Worm (Caenorhabditis elegans): Measurements from ENCODE around the gene F56D5.6.

F56D5.6 gene

ce11 chrIV:9447209-9447608, 45.5 kb downstream of the F56D5.6 start, which contains the start of gene hsp-12.6 (continued):
- peak; percentile 79 for TF ChIP-seq lin-14 (GFP tag; optimal IDR thresholded peaks at IDR 0.05)
- TF ChIP-seq nhr-20 (tag; optimal IDR thresholded peaks at IDR 0.05) = no peak
- TF ChIP-seq C34B4.2 (tag; optimal IDR thresholded peaks at IDR 0.05) = no peak
- no peak for TF ChIP-seq F16B12.6 (tag; optimal IDR thresholded peaks at IDR 0.05)
- TF ChIP-seq fkh-8 (tag; optimal IDR thresholded peaks at IDR 0.05) = no peak
- no peak for TF ChIP-seq unc-98 (GFP tag; IDR thresholded peaks at IDR 0.05)
- TF ChIP-seq C04F5.9 (tag; optimal IDR thresholded peaks at IDR 0.05) = no peak
- peak; percentile 52 for TF ChIP-seq rnt-1 (tag; optimal IDR thresholded peaks at IDR 0.05)
- no peak for TF ChIP-seq sup-37 (GFP tag; optimal IDR thresholded peaks at IDR 0.05)
- peak; percentile 54 for TF ChIP-seq snpc-4 (tag; optimal IDR thresholded peaks at IDR 0.05)
- TF ChIP-seq nhr-85 (tag) = no peak
- TF ChIP-seq mdl-1 (tag; optimal IDR thresholded peaks at IDR 0.05) = peak in 1 of 2 experiments; percentile 31
- no peak for TF ChIP-seq dpl-1 (GFP tag; optimal IDR thresholded peaks at IDR 0.05)
- peak; percentile 17 to 75 for TF ChIP-seq lsy-2 (tag; optimal IDR thresholded peaks at IDR 0.05)
- no peak for TF ChIP-seq fkh-10 (GFP tag; optimal IDR thresholded peaks at IDR 0.05)
- TF ChIP-seq hlh-17 (GFP tag; optimal IDR thresholded peaks at IDR 0.05; ENCODE audit: borderline replicate concordance) = no peak
- TF ChIP-seq xbp-1 (tag; optimal IDR thresholded peaks at IDR 0.05) = no peak
- peak; percentile 27 for TF ChIP-seq snu-23 (GFP tag; optimal IDR thresholded peaks at IDR 0.05)
- no peak for TF ChIP-seq tlp-1 (tag; optimal IDR thresholded peaks at IDR 0.05)
- no peak for TF ChIP-seq nhr-77 (tag; optimal IDR thresholded peaks at IDR 0.05)
- no peak for TF ChIP-seq nhr-11 (tag; optimal IDR thresholded peaks at IDR 0.05)
- TF ChIP-seq unc-130 (tag; optimal IDR thresholded peaks at IDR 0.05) = no peak
- TF ChIP-seq hlh-4 (tag; optimal IDR thresholded peaks at IDR 0.05) = no peak

- TF ChIP-seq irx-1 (tag; optimal IDR thresholded peaks at IDR 0.05) = no peak
- TF ChIP-seq blmp-1 (tag; optimal IDR thresholded peaks at IDR 0.05) = peak; percentile 18
- TF ChIP-seq efl-1 (optimal IDR thresholded peaks at IDR 0.05) = no peak
- TF ChIP-seq efl-1 (GFP tag; optimal IDR thresholded peaks at IDR 0.05 in 1 of 2) = peak in 1 of 2 experiments; percentile 89
- TF ChIP-seq alr-1 (tag; optimal IDR thresholded peaks at IDR 0.05; ENCODE audit: borderline replicate concordance) = no peak
Observed at ce11 chrIV:9450375-9450774, 48.7 kb downstream of the F56D5.6 start, which contains the start of gene cpin-1. Gene cpin-1, plus strand, starts transcription at chrIV:9450675.

DNA sequence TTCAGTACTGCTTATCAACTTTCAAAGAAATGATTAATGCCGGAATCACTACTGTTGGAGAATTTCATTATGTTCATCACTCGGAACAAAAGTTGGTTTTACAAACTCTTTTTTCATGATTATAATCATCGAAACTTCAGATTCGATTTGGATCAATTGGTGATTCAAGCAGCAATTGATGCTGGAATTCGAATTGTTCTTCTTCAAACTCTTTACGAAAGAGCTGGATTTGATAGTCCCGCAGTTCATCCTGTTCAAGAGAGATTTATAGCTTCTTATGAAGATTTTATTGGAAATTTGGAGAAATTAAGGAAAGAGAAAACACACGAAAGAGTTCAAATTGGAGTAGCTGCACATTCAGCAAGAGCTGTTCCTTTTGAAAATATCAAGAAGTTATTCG, 50.1 kb downstream of the F56D5.6 start:
- TF ChIP-seq ztf-11 (tag; optimal IDR thresholded peaks at IDR 0.05) (no peak), pqm-1 (tag; optimal IDR thresholded peaks at IDR 0.05) (no peak), lin-14 (GFP tag; optimal IDR thresholded peaks at IDR 0.05) (no peak), lin-15B (tag; optimal IDR thresholded peaks at IDR 0.05) (no peak), fkh-8 (tag; optimal IDR thresholded peaks at IDR 0.05) (no peak), F16B12.6 (tag; optimal IDR thresholded peaks at IDR 0.05) (no peak), nhr-77 (tag; optimal IDR thresholded peaks at IDR 0.05) (no peak), ces-1 (GFP tag; optimal IDR thresholded peaks at IDR 0.05) (no peak), ceh-82 (tag; optimal IDR thresholded peaks at IDR 0.05) (no peak), nhr-11 (tag; optimal IDR thresholded peaks at IDR 0.05) (no peak), tlp-1 (tag; optimal IDR thresholded peaks at IDR 0.05) (no peak), C34B4.2 (tag; optimal IDR thresholded peaks at IDR 0.05) (no peak), rnt-1 (tag; optimal IDR thresholded peaks at IDR 0.05) (no peak), nhr-20 (tag; optimal IDR thresholded peaks at IDR 0.05) (no peak), nhr-71 (tag; optimal IDR thresholded peaks at IDR 0.05) (no peak), nhr-12 (tag; optimal IDR thresholded peaks at IDR 0.05) (no peak), jun-1 (tag; optimal IDR thresholded peaks at IDR 0.05) (no peak), elt-3 (tag; optimal IDR thresholded peaks at IDR 0.05) (no peak)

DNA sequence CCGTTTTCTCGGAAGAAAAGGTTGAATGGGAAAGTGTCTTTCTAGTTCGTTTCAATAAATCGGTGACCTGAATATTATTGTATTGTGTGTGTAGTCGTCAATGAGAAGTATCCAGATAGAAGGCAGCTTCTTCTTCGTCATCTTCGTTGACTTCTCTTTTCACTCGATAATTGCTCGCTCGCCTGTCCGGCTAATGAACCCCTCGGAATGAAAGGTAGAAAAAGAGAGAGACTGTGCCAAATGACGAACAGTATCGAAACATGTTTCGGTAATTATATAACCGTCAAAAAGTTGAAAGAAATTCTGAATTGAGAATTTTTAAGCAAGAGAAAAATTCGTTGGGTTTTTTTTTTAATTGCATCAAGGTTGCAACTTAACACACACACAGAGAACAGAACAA, 55.7 kb downstream of the F56D5.6 start, which contains the start of gene cutl-17:
TSS of gene cutl-17 (minus strand) at position 101 of the 400 bp plus-strand sequence.
- no peak for TF ChIP-seq snu-23 (GFP tag; optimal IDR thresholded peaks at IDR 0.05)
- TF ChIP-seq mdl-1 (tag; optimal IDR thresholded peaks at IDR 0.05) = no peak
- no peak for TF ChIP-seq grh-1 (GFP tag; IDR thresholded peaks at IDR 0.05)
- no peak for TF ChIP-seq nhr-71 (tag; optimal IDR thresholded peaks at IDR 0.05)
- no peak for TF ChIP-seq fkh-4 (tag; optimal IDR thresholded peaks at IDR 0.05; ENCODE audit: borderline replicate concordance)
- TF ChIP-seq pag-3 (tag; optimal IDR thresholded peaks at IDR 0.05; ENCODE audit: borderline replicate concordance, insufficient read depth) = no peak
- TF ChIP-seq xbp-1 (tag; optimal IDR thresholded peaks at IDR 0.05) = no peak
- no peak for TF ChIP-seq lsy-2 (tag; optimal IDR thresholded peaks at IDR 0.05)
- no peak for TF ChIP-seq mep-1 (tag; optimal IDR thresholded peaks at IDR 0.05)
- no peak for TF ChIP-seq nhr-19 (GFP tag; conservative IDR thresholded peaks at IDR 0.05)
- no peak for TF ChIP-seq mef-2 (tag; optimal IDR thresholded peaks at IDR 0.05)
- TF ChIP-seq sup-37 (GFP tag; optimal IDR thresholded peaks at IDR 0.05) = no peak
- no peak for TF ChIP-seq ceh-88 (GFP tag; IDR thresholded peaks at IDR 0.05)
- TF ChIP-seq alr-1 (tag; optimal IDR thresholded peaks at IDR 0.05; ENCODE audit: borderline replicate concordance) = no peak
- no peak for TF ChIP-seq ceh-63 (GFP tag; optimal IDR thresholded peaks at IDR 0.05)
- no peak for TF ChIP-seq dsc-1 (tag; optimal IDR thresholded peaks at IDR 0.05)
- TF ChIP-seq lin-39 (tag; optimal IDR thresholded peaks at IDR 0.05) = no peak
- TF ChIP-seq ztf-11 (tag; optimal IDR thresholded peaks at IDR 0.05) = no peak
- no peak for TF ChIP-seq tbx-2 (tag; optimal IDR thresholded peaks at IDR 0.05)

Measured in whole organism, L1 larva.